Fruit fly (Drosophila melanogaster) whole organism, embryonic: ENCODE results near the gene CG32708.

Source experiments
- Abd-B ChIP-seq: fragments of 200-800 bp; sonication (Bioruptor generic); optimal IDR thresholded peaks from 2 replicates; lab custom pipeline; 2018; ENCODE audit warnings: missing biosample characterization, mild to moderate bottlenecking, missing genetic modification characterization, moderate library complexity
- Antp ChIP-seq: fragments of 200-800 bp; sonication (Bioruptor generic); optimal IDR thresholded peaks from 3 replicates; lab custom pipeline; 2016; ENCODE audit warnings: missing biosample characterization, missing genetic modification characterization
- CG10267 ChIP-seq: fragments of 200-800 bp; sonication (Bioruptor generic); optimal IDR thresholded peaks from 2 replicates; lab custom pipeline; 2018; ENCODE audit warnings: missing biosample characterization, mild to moderate bottlenecking, missing genetic modification characterization, moderate library complexity
- CG10366 ChIP-seq: fragments of 200-800 bp; sonication (Bioruptor generic); IDR thresholded peaks from 2 replicates; pipeline ENCODE4 v1.3.6; 2022; ENCODE audit warnings: missing biosample characterization, missing genetic modification characterization
- CG10462 ChIP-seq: fragments of 200-800 bp; sonication (Bioruptor generic); optimal IDR thresholded peaks from 2 replicates; lab custom pipeline; 2016; ENCODE audit warnings: missing biosample characterization, missing genetic modification characterization
- CG12942 ChIP-seq: fragments of 200-800 bp; sonication (Bioruptor generic); optimal IDR thresholded peaks from 3 replicates; lab custom pipeline; 2016; ENCODE audit warnings: missing biosample characterization, missing genetic modification characterization
- CG13296 ChIP-seq: fragments of 200-800 bp; sonication (Bioruptor generic); optimal IDR thresholded peaks from 3 replicates; lab custom pipeline; 2018; ENCODE audit warnings: missing biosample characterization, mild to moderate bottlenecking, missing genetic modification characterization
- CG14710 ChIP-seq: fragments of 200-800 bp; sonication (Bioruptor generic); optimal IDR thresholded peaks from 3 replicates; lab custom pipeline; 2019; ENCODE audit warnings: missing biosample characterization, mild to moderate bottlenecking, missing genetic modification characterization, moderate library complexity
- CG18619 ChIP-seq: fragments of 200-800 bp; sonication (Bioruptor generic); optimal IDR thresholded peaks from 3 replicates; lab custom pipeline; 2017; ENCODE audit warnings: missing biosample characterization, mild to moderate bottlenecking, missing genetic modification characterization
- CG2116 ChIP-seq: fragments of 200-800 bp; sonication (Bioruptor generic); optimal IDR thresholded peaks from 3 replicates; lab custom pipeline; 2018; ENCODE audit warnings: missing biosample characterization, mild to moderate bottlenecking, missing genetic modification characterization
- CG2889 ChIP-seq: fragments of 200-800 bp; sonication (Bioruptor generic); IDR thresholded peaks from 3 replicates; pipeline ENCODE4 v1.3.6; 2022; ENCODE audit warnings: missing biosample characterization, missing genetic modification characterization
- CG30431 ChIP-seq: fragments of 200-800 bp; sonication (Bioruptor generic); optimal IDR thresholded peaks from 2 replicates; lab custom pipeline; 2017; ENCODE audit warnings: missing biosample characterization, missing genetic modification characterization
- CG3065 ChIP-seq: fragments of 200-800 bp; sonication (Bioruptor generic); optimal IDR thresholded peaks from 2 replicates; lab custom pipeline; 2016; ENCODE audit warnings: missing biosample characterization, missing genetic modification characterization
- CG31224 ChIP-seq: fragments of 200-800 bp; sonication (Bioruptor generic); IDR thresholded peaks from 2 replicates; pipeline ENCODE4 v1.3.6; 2022; ENCODE audit warnings: missing biosample characterization, missing genetic modification characterization
- CG32772 ChIP-seq: fragments of 200-800 bp; sonication (Bioruptor generic); IDR thresholded peaks from 2 replicates; pipeline ENCODE4 v1.3.6; 2022; ENCODE audit warnings: missing biosample characterization, missing genetic modification characterization
- CG3847 ChIP-seq: fragments of 200-800 bp; sonication (Bioruptor generic); IDR thresholded peaks from 2 replicates; pipeline ENCODE4 v1.3.6; 2022; ENCODE audit warnings: missing biosample characterization, missing genetic modification characterization
- CG4854 ChIP-seq: fragments of 200-800 bp; sonication (Bioruptor generic); optimal IDR thresholded peaks from 2 replicates; lab custom pipeline; 2016; ENCODE audit warnings: missing biosample characterization, missing genetic modification characterization, inconsistent platforms
- CG6654 ChIP-seq: fragments of 200-800 bp; sonication (Bioruptor generic); optimal IDR thresholded peaks from 2 replicates; lab custom pipeline; 2017; ENCODE audit warnings: missing biosample characterization, mild to moderate bottlenecking, missing genetic modification characterization
- CG8359 ChIP-seq: fragments of 200-800 bp; sonication (Bioruptor generic); optimal IDR thresholded peaks from 2 replicates; lab custom pipeline; 2017; ENCODE audit warnings: missing biosample characterization, mild to moderate bottlenecking, missing genetic modification characterization, borderline replicate concordance
- CG8478 ChIP-seq: fragments of >200 bp; optimal IDR thresholded peaks from 2 replicates; lab custom pipeline; 2018
- CG9727 ChIP-seq: fragments of 200-800 bp; sonication (Bioruptor generic); optimal IDR thresholded peaks from 3 replicates; lab custom pipeline; 2017; ENCODE audit warnings: missing biosample characterization, mild to moderate bottlenecking, missing genetic modification characterization
- D ChIP-seq, 2 experiments: fragments of 200-800 bp in 1 of 2; fragments of >200 bp in 1 of 2; sonication (Bioruptor generic) in 1 of 2; optimal IDR thresholded peaks; 2 replicates in 1 of 2; 3 replicates in 1 of 2; lab custom pipeline; 2017; ENCODE audit warnings: mild to moderate bottlenecking in 1 of 2, missing biosample characterization in 1 of 2, missing genetic modification characterization in 1 of 2, missing genetic modification reagents in 1 of 2
- D19A ChIP-seq: fragments of 200-800 bp; optimal IDR thresholded peaks from 3 replicates; lab custom pipeline; 2019; ENCODE audit warnings: missing biosample characterization, mild to moderate bottlenecking, missing genetic modification characterization, moderate library complexity
- D19B ChIP-seq: fragments of 200-800 bp; sonication (Bioruptor generic); optimal IDR thresholded peaks from 2 replicates; lab custom pipeline; 2017; ENCODE audit warnings: missing biosample characterization, mild to moderate bottlenecking, missing genetic modification characterization
- Dref ChIP-seq: fragments of 200-800 bp; sonication (Bioruptor generic); IDR thresholded peaks from 2 replicates; pipeline ENCODE4 v1.3.6; 2022; ENCODE audit warnings: missing biosample characterization, missing genetic modification characterization
- HHEX ChIP-seq: fragments of 200-800 bp; sonication (Bioruptor generic); optimal IDR thresholded peaks from 3 replicates; lab custom pipeline; 2017; ENCODE audit warnings: missing biosample characterization, mild to moderate bottlenecking, missing genetic modification characterization, missing genetic modification reagents
- Hmx ChIP-seq: fragments of 200-800 bp; sonication (Bioruptor generic); optimal IDR thresholded peaks from 2 replicates; lab custom pipeline; 2016; ENCODE audit warnings: missing biosample characterization, missing genetic modification characterization
- Lim3 ChIP-seq: fragments of 200-800 bp; sonication (Bioruptor generic); IDR thresholded peaks from 2 replicates; pipeline ENCODE4 v1.3.6; 2022; ENCODE audit warnings: missing biosample characterization, missing genetic modification characterization
- MTF-1 ChIP-seq: fragments of 200-800 bp; sonication (Bioruptor generic); optimal IDR thresholded peaks from 2 replicates; lab custom pipeline; 2018; ENCODE audit warnings: missing biosample characterization, mild to moderate bottlenecking, missing genetic modification characterization, borderline replicate concordance
- Meics ChIP-seq: fragments of 200-800 bp; sonication (Bioruptor generic); optimal IDR thresholded peaks from 2 replicates; lab custom pipeline; 2017; ENCODE audit warnings: missing biosample characterization, mild to moderate bottlenecking, missing genetic modification characterization
- NC2β ChIP-seq: fragments of 200-800 bp; sonication (Bioruptor generic); optimal IDR thresholded peaks from 2 replicates; lab custom pipeline; 2016; ENCODE audit warnings: missing biosample characterization, missing genetic modification characterization
- Poxn ChIP-seq: fragments of 200-800 bp; sonication (Bioruptor generic); IDR thresholded peaks from 2 replicates; pipeline ENCODE4 v1.3.6; 2022; ENCODE audit warnings: missing biosample characterization, missing genetic modification characterization
- Rx ChIP-seq: fragments of 200-800 bp; sonication (Bioruptor generic); IDR thresholded peaks from 2 replicates; pipeline ENCODE4 v1.3.6; 2022; ENCODE audit warnings: missing biosample characterization, missing genetic modification characterization
- ap ChIP-seq: fragments of 200-800 bp; sonication (Bioruptor generic); IDR thresholded peaks from 2 replicates; pipeline ENCODE4 v1.3.6; 2022; ENCODE audit warnings: missing biosample characterization, missing genetic modification characterization
- ara ChIP-seq: fragments of 200-800 bp; sonication (Bioruptor generic); IDR thresholded peaks from 2 replicates; pipeline ENCODE4 v1.3.6; 2022; ENCODE audit warnings: missing biosample characterization, missing genetic modification characterization
- bowl ChIP-seq: fragments of 200-800 bp; sonication (Bioruptor generic); IDR thresholded peaks from 2 replicates; pipeline ENCODE4 v1.3.6; 2022; ENCODE audit warnings: missing biosample characterization, missing genetic modification characterization
- cad ChIP-seq: fragments of >200 bp; optimal IDR thresholded peaks from 2 replicates; lab custom pipeline; 2017; ENCODE audit warnings: missing biosample characterization, missing genetic modification characterization
- ci ChIP-seq: fragments of 200-800 bp; sonication (Bioruptor generic); IDR thresholded peaks from 3 replicates; pipeline ENCODE4 v1.3.6; 2022; ENCODE audit warnings: missing biosample characterization, missing genetic modification characterization
- crc ChIP-seq: fragments of 200-800 bp; sonication (Bioruptor generic); optimal IDR thresholded peaks from 2 replicates; lab custom pipeline; 2016; ENCODE audit warnings: missing biosample characterization, missing genetic modification characterization
- dan ChIP-seq: fragments of 200-800 bp; sonication (Bioruptor generic); IDR thresholded peaks from 2 replicates; pipeline ENCODE4 v1.3.6; 2022; ENCODE audit warnings: missing biosample characterization, missing genetic modification characterization
- danr ChIP-seq: fragments of 200-800 bp; sonication (Bioruptor generic); IDR thresholded peaks from 2 replicates; pipeline ENCODE4 v1.3.6; 2022; ENCODE audit warnings: missing biosample characterization, missing genetic modification characterization
- dati ChIP-seq: fragments of 200-800 bp; sonication (Bioruptor generic); IDR thresholded peaks from 2 replicates; pipeline ENCODE4 v1.3.6; 2022; ENCODE audit warnings: missing biosample characterization, missing genetic modification characterization
- ems ChIP-seq: fragments of 200-800 bp; sonication (Bioruptor generic); optimal IDR thresholded peaks from 3 replicates; lab custom pipeline; 2016; ENCODE audit warnings: missing biosample characterization, missing genetic modification characterization
- gce ChIP-seq: fragments of 200-800 bp; sonication (Bioruptor generic); IDR thresholded peaks from 3 replicates; pipeline ENCODE4 v1.3.6; 2022; ENCODE audit warnings: missing biosample characterization, missing genetic modification characterization
- gt ChIP-seq: fragments of 200-800 bp; sonication (Bioruptor generic); IDR thresholded peaks from 2 replicates; pipeline ENCODE4 v1.3.6; 2022; ENCODE audit warnings: missing biosample characterization, missing genetic modification characterization
- lab ChIP-seq: fragments of 200-800 bp; sonication (Bioruptor generic); optimal IDR thresholded peaks from 3 replicates; lab custom pipeline; 2017; ENCODE audit warnings: missing biosample characterization, missing genetic modification characterization, mild to moderate bottlenecking, moderate library complexity, missing genetic modification reagents
- lbe ChIP-seq: fragments of 200-800 bp; sonication (Bioruptor generic); optimal IDR thresholded peaks from 2 replicates; lab custom pipeline; 2016; ENCODE audit warnings: missing biosample characterization, mild to moderate bottlenecking, missing genetic modification characterization
- nerfin-1 ChIP-seq: fragments of 200-800 bp; sonication (Bioruptor generic); optimal IDR thresholded peaks from 3 replicates; lab custom pipeline; 2019; ENCODE audit warnings: missing biosample characterization, mild to moderate bottlenecking, missing genetic modification characterization, moderate library complexity
- otp ChIP-seq: fragments of 200-800 bp; sonication (Bioruptor generic); IDR thresholded peaks from 3 replicates; pipeline ENCODE4, ENCODE4 v1.3.6; 2022; ENCODE audit warnings: missing biosample characterization, missing genetic modification characterization
- pb ChIP-seq: fragments of 200-800 bp; sonication (Bioruptor generic); optimal IDR thresholded peaks from 3 replicates; lab custom pipeline; 2016; ENCODE audit warnings: missing biosample characterization, missing genetic modification characterization
- pros ChIP-seq: fragments of 200-800 bp; sonication (Bioruptor generic); optimal IDR thresholded peaks from 3 replicates; lab custom pipeline; 2019; ENCODE audit warnings: missing biosample characterization, mild to moderate bottlenecking, missing genetic modification characterization, moderate library complexity
- slou ChIP-seq: fragments of 200-800 bp; sonication (Bioruptor generic); optimal IDR thresholded peaks from 3 replicates; lab custom pipeline; 2016; ENCODE audit warnings: missing biosample characterization, missing genetic modification characterization
- ttk ChIP-seq: fragments of 200-800 bp; sonication (Bioruptor generic); IDR thresholded peaks from 2 replicates; pipeline ENCODE4 v2.1.2; 2022; ENCODE audit warnings: missing biosample characterization, missing genetic modification characterization

Gene CG32708

dm6 chrX:9085726-9086125, at the start of gene CG32708 (continued):
- TF ChIP-seq pros (GFP tag; lab: Kevin White, UChicago) (no peak), slou (GFP tag; lab: Kevin White, UChicago) (no peak), CG2116 (GFP tag; lab: Kevin White, UChicago) (peak; percentile 56), CG3065 (GFP tag; lab: Kevin White, UChicago) (no peak), CG32772 (GFP tag; lab: Robert Waterston, UW) (no peak), ems (GFP tag; lab: Kevin White, UChicago) (no peak), cad (no peak), D19B (GFP tag; lab: Kevin White, UChicago) (no peak), gce (GFP tag; lab: Robert Waterston, UW) (no peak), HHEX (GFP tag; lab: Kevin White, UChicago) (no peak), Antp (GFP tag; lab: Kevin White, UChicago) (no peak), CG9727 (GFP tag; lab: Kevin White, UChicago) (no peak), lab (no peak), Abd-B (GFP tag; lab: Kevin White, UChicago) (no peak), bowl (no peak), CG6654 (GFP tag; lab: Kevin White, UChicago) (no peak), dan (GFP tag; lab: Robert Waterston, UW) (no peak), danr (GFP tag; lab: Robert Waterston, UW) (no peak), dati (GFP tag; lab: Robert Waterston, UW) (no peak), CG13296 (GFP tag; lab: Kevin White, UChicago) (no peak), crc (no peak), CG2889 (GFP tag; lab: Robert Waterston, UW) (no peak), MTF-1 (GFP tag; lab: Kevin White, UChicago) (no peak), D (optimal IDR thresholded peaks at IDR 0.05; lab: Kevin White, UChicago) (no peak), D (GFP tag; optimal IDR thresholded peaks at IDR 0.05; lab: Kevin White, UChicago) (no peak), CG8359 (no peak), Poxn (no peak), Meics (GFP tag; lab: Kevin White, UChicago) (no peak), gt (GFP tag; lab: Robert Waterston, UW) (no peak), CG12942 (GFP tag; lab: Kevin White, UChicago) (no peak), Hmx (GFP tag; lab: Kevin White, UChicago) (no peak), CG8478 (lab: Kevin White, UChicago) (no peak), CG10366 (GFP tag; lab: Robert Waterston, UW) (no peak), CG14710 (tag; lab: Kevin White, UChicago) (peak; percentile 2), CG10267 (no peak), D19A (no peak), ci (GFP tag; lab: Robert Waterston, UW) (no peak), NC2β (GFP tag; lab: Kevin White, UChicago) (no peak), lbe (GFP tag; lab: Kevin White, UChicago) (no peak), nerfin-1 (tag; lab: Kevin White, UChicago) (no peak), CG31224 (GFP tag; lab: Robert Waterston, UW) (no peak), ara (GFP tag; lab: Robert Waterston, UW) (no peak), CG30431 (GFP tag; lab: Kevin White, UChicago) (no peak), CG3847 (GFP tag; lab: Robert Waterston, UW) (no peak), Lim3 (GFP tag; lab: Robert Waterston, UW) (no peak), pb (GFP tag; lab: Kevin White, UChicago) (no peak), otp (GFP tag; lab: Robert Waterston, UW) (no peak), Rx (GFP tag; lab: Robert Waterston, UW) (no peak), ap (no peak), CG18619 (GFP tag; lab: Kevin White, UChicago) (no peak), ttk (GFP tag; lab: Robert Waterston, UW) (no peak), Dref (GFP tag; lab: Robert Waterston, UW) (peak; percentile 85), CG10462 (GFP tag; lab: Kevin White, UChicago) (no peak), CG4854 (GFP tag; lab: Kevin White, UChicago) (no peak)
